Worm (Caenorhabditis elegans) whole organism, young adult: ENCODE results near the gene K03B4.6.

Experiments
- K11D2.4 ChIP-seq: fragments of 200-800 bp; sonication (Bioruptor generic); IDR thresholded peaks from 2 replicates; pipeline ENCODE4 v1.3.6; 2022; ENCODE audit warnings: missing genetic modification reagents, missing genetic modification characterization, missing compliant biosample characterization
- K12H6.12 ChIP-seq: fragments of 200-800 bp; sonication (Bioruptor generic); optimal IDR thresholded peaks from 2 replicates; lab custom pipeline; 2018; ENCODE audit warnings: mild to moderate bottlenecking, missing genetic modification characterization, missing compliant biosample characterization
- T26A5.8 ChIP-seq: sonication (generic microtip); optimal IDR thresholded peaks from 2 replicates; lab custom pipeline; 2016; ENCODE audit warnings: missing genetic modification characterization, missing compliant biosample characterization
- Y79H2A.3 ChIP-seq: fragments of 200-800 bp; sonication (Bioruptor generic); conservative IDR thresholded peaks from 2 replicates; pipeline ENCODE4 v1.3.6; 2022; ENCODE audit warnings: missing genetic modification reagents, missing genetic modification characterization, missing compliant biosample characterization
- atf-7 ChIP-seq: sonication (generic microtip); optimal IDR thresholded peaks from 2 replicates; lab custom pipeline; 2017; ENCODE audit warnings: mild to moderate bottlenecking, missing genetic modification characterization, missing compliant biosample characterization
- lin-26 ChIP-seq: fragments of 200-800 bp; sonication (Bioruptor generic); IDR thresholded peaks from 2 replicates; pipeline ENCODE4 v1.3.6; 2022; ENCODE audit warnings: missing genetic modification reagents, missing genetic modification characterization, missing compliant biosample characterization
- mes-4 ChIP-seq: sonication (generic microtip); optimal IDR thresholded peaks from 2 replicates; lab custom pipeline; 2016; ENCODE audit warnings: missing genotype, missing genetic modification characterization, missing compliant biosample characterization
- nfya-2 ChIP-seq: fragments of 200-800 bp; sonication (Bioruptor generic); IDR thresholded peaks from 2 replicates; pipeline ENCODE4 v1.3.6; 2022; ENCODE audit warnings: missing genetic modification reagents, missing genetic modification characterization, missing compliant biosample characterization
- pha-4 ChIP-seq: fragments of 150-350 bp; sonication (generic microtip); optimal IDR thresholded peaks from 2 replicates; lab custom pipeline; 2014; ENCODE audit warnings: missing biosample characterization, missing genetic modification reagents, missing genetic modification characterization
- snpc-3.4 ChIP-seq: sonication (generic microtip); optimal IDR thresholded peaks from 2 replicates; lab custom pipeline; 2017; ENCODE audit warnings: missing genetic modification characterization, mild to moderate bottlenecking, missing compliant biosample characterization, antibody characterized with exemption, moderate library complexity, missing genotype, missing genetic modification reagents
- ztf-25 ChIP-seq: fragments of 200-800 bp; sonication (Bioruptor generic); IDR thresholded peaks from 2 replicates; pipeline ENCODE4 v1.3.6; 2022; ENCODE audit warnings: missing genetic modification reagents, missing genetic modification characterization, missing compliant biosample characterization
- ztf-3 ChIP-seq: fragments of 200-800 bp; sonication (Bioruptor generic); optimal IDR thresholded peaks from 2 replicates; lab custom pipeline; 2018; ENCODE audit warnings: mild to moderate bottlenecking, missing genetic modification characterization, missing compliant biosample characterization

- TF ChIP-seq nfya-2 (GFP tag; lab: Robert Waterston, UW) = no peak
- no peak for TF ChIP-seq K12H6.12 (tag; lab: Kevin White, UChicago)
- TF ChIP-seq T26A5.8 (tag; lab: Kevin White, UChicago) = no peak
- TF ChIP-seq ztf-3 = no peak
- no peak for TF ChIP-seq Y79H2A.3 (GFP tag; lab: Robert Waterston, UW)
- no peak for TF ChIP-seq mes-4 (tag; lab: Kevin White, UChicago)
- no peak for TF ChIP-seq pha-4 (tag; lab: Kevin White, UChicago)
- TF ChIP-seq K11D2.4 (GFP tag; lab: Robert Waterston, UW) = no peak
- TF ChIP-seq snpc-3.4 (tag; lab: Kevin White, UChicago) = no peak
- TF ChIP-seq ztf-25 (GFP tag; lab: Robert Waterston, UW) = no peak
- no peak for TF ChIP-seq lin-26
- no peak for TF ChIP-seq atf-7
Observed at ce11 chrV:4630267-4630666, 45.7 kb downstream of the K03B4.6 start.
